Fruit fly (Drosophila melanogaster): ENCODE results near the gene Hrb87F.

Gene Hrb87F

DNA sequence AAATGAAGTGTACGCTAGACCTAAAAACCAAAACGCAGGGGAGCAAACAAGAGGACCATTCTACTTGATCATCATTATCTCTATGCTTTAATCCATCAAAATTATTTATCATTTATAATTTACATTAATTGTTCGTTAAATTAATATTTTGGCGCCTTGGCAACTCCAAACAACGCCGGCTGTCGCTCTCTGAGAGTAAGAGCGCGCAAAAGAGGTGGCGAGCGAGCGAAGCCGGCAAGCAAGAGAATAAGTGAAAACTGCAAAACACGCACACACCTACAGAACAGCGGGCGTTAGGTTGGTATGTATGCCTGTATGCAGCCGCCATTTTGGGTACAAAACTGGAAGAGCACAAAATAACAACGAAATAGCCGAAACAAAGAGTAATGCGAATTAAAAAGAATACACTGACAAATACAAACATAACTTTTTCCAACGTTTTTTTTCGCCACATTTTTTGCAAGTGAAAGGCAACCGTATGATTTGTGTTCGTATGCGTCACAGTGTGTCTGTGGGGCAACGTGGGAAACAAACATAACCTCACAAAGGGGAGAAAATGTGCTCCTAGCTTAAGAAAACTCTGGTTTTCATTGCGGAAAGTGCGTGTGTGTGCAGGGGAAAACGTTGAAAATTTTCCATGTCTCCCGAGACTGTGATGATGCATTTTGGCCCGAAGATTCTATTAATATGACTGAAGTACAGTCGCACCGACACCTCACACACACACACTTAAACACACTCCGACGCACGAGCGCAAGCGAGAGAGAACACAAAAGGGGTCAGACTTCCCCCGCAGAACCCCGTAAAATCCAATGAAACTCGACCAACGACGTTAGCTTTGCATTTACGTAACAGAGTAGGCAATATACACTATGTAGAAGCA lies 15.3 kb downstream of the Hrb87F start (continued):
- TF ChIP-seq tll (GFP tag; optimal IDR thresholded peaks at IDR 0.05) (no peak), CG16815 (GFP tag; optimal IDR thresholded peaks at IDR 0.05) (no peak), Hmx (GFP tag; optimal IDR thresholded peaks at IDR 0.05) (no peak), CG7556 (GFP tag; optimal IDR thresholded peaks at IDR 0.05) (peak; percentile 34), Trl (optimal IDR thresholded peaks at IDR 0.05) (peak; percentile 88 to 93), Trl (GFP tag; optimal IDR thresholded peaks at IDR 0.05) (no peak), Sin3A (optimal IDR thresholded peaks at IDR 0.05) (no peak), Rx (GFP tag; IDR thresholded peaks at IDR 0.05) (no peak), CG8388 (GFP tag; optimal IDR thresholded peaks at IDR 0.05) (no peak), crol (GFP tag; IDR thresholded peaks at IDR 0.05) (peak; percentile 89), CG2120 (GFP tag; optimal IDR thresholded peaks at IDR 0.05) (peak; percentile 49), fd64A (GFP tag; optimal IDR thresholded peaks at IDR 0.05) (no peak), Scr (GFP tag; IDR thresholded peaks at IDR 0.05; ENCODE audit: partially characterized antibody) (no peak), dan (GFP tag; IDR thresholded peaks at IDR 0.05) (no peak), yki (optimal IDR thresholded peaks at IDR 0.05) (peak; percentile 43), run (tag; optimal IDR thresholded peaks at IDR 0.05) (no peak), CG7786 (GFP tag; optimal IDR thresholded peaks at IDR 0.05) (no peak), CG13296 (GFP tag; optimal IDR thresholded peaks at IDR 0.05) (peak; percentile 27), CG2889 (GFP tag; IDR thresholded peaks at IDR 0.05) (no peak), Jarid2 (GFP tag; optimal IDR thresholded peaks at IDR 0.05) (no peak), B-H2 (GFP tag; optimal IDR thresholded peaks at IDR 0.05) (no peak), fd102C (GFP tag; optimal IDR thresholded peaks at IDR 0.05) (no peak), CG10147 (GFP tag; optimal IDR thresholded peaks at IDR 0.05) (peak; percentile 43), Tbp (GFP tag; optimal IDR thresholded peaks at IDR 0.05) (no peak), peb (GFP tag; IDR thresholded peaks at IDR 0.05) (peak; percentile 6; the same call in 1 of the 2 replicates), HHEX (GFP tag; optimal IDR thresholded peaks at IDR 0.05) (no peak)

DNA sequence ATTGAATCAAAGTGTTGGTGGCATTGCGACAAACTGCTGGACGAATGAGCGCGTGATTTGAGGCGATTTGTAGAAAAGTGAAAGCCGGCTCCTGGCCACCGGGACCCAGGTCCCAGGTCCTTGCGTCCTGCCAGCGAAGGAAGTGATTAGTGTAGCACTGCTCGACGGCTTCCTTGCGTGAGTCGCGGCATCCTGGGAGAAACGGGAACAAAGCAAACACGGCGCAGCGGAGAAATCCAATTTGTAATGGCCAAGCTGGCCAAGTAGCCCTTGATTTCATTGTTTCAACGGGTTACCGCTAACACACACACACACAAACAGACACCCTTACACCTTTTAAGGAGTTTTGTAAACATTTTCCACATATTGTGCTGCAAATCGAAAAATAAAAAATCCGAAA lies 28.7 kb downstream of the Hrb87F start, which contains the start of gene CG10841:
Gene CG10841 (plus strand): TSS at position 301 of the 400 bp plus-strand sequence.
- no peak for TF ChIP-seq scrt (GFP tag; optimal IDR thresholded peaks at IDR 0.05)

DNA sequence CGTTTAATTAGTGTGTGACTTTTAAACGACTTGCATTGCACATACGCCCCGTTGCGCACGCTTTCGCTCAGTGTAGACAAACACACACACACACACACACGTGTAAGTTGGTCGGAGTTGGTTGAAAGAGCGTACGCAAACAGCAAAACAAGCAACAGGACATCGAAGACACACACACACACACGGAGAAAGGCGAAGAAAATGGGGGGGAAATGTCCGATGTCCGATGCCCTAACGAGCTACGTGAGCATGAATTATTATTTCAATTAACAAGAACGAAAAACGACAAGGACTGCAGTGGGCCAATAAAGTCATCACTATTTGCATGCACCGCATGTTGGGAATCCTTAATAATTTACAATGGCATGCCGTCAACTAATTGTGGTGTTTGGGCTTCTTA lies 43.1 kb downstream of the Hrb87F start:
- TF ChIP-seq CG7745 (tag; optimal IDR thresholded peaks at IDR 0.05) = no peak
- TF ChIP-seq tgo (GFP tag; IDR thresholded peaks at IDR 0.05) = no peak
- no peak for TF ChIP-seq corto (GFP tag; optimal IDR thresholded peaks at IDR 0.05)
- TF ChIP-seq Mrtf (GFP tag; IDR thresholded peaks at IDR 0.05) = no peak
- peak; percentile 92 for TF ChIP-seq Ets65A (GFP tag)

dm6 chr3R:13615617-13616016 lies 44.7 kb downstream of the Hrb87F start, which contains the start of gene CG9269:
Gene CG9269, plus strand, starts transcription at chr3R:13615917.
- TF ChIP-seq org-1 (GFP tag; optimal IDR thresholded peaks at IDR 0.05) = no peak
- no peak for TF ChIP-seq Hey (tag; optimal IDR thresholded peaks at IDR 0.05)
- no peak for TF ChIP-seq CG33557 (GFP tag; optimal IDR thresholded peaks at IDR 0.05)
- no peak for TF ChIP-seq tap (tag; optimal IDR thresholded peaks at IDR 0.05)
- no peak for TF ChIP-seq pita (GFP tag; optimal IDR thresholded peaks at IDR 0.05)
- TF ChIP-seq dmrt11E (tag; optimal IDR thresholded peaks at IDR 0.05) = no peak
- TF ChIP-seq CG6254 (GFP tag; optimal IDR thresholded peaks at IDR 0.05) = no peak
- no peak for TF ChIP-seq sim (GFP tag; IDR thresholded peaks at IDR 0.05)
- no peak for TF ChIP-seq exex (tag; optimal IDR thresholded peaks at IDR 0.05)
- no peak for TF ChIP-seq toy (GFP tag; IDR thresholded peaks at IDR 0.05)
- no peak for TF ChIP-seq lab (GFP tag; optimal IDR thresholded peaks at IDR 0.05)
- TF ChIP-seq Chrac-16 (GFP tag; optimal IDR thresholded peaks at IDR 0.05) = no peak
- TF ChIP-seq NC2α (GFP tag; optimal IDR thresholded peaks at IDR 0.05) = no peak
- TF ChIP-seq CG7987 (GFP tag; optimal IDR thresholded peaks at IDR 0.05) = no peak
- TF ChIP-seq z (GFP tag; IDR thresholded peaks at IDR 0.05) = no peak
- TF ChIP-seq nmo (GFP tag; optimal IDR thresholded peaks at IDR 0.05) = no peak
